Worm (Caenorhabditis elegans) whole organism, L4/young adult: ENCODE results near the gene fbxb-83.

ENCODE experiments used
- W03F9.2 ChIP-seq: fragments of 150-350 bp; optimal IDR thresholded peaks from 2 replicates; lab custom pipeline; 2014; ENCODE audit warnings: missing biosample characterization, missing genetic modification characterization
- dao-5 ChIP-seq: sonication (generic microtip); optimal IDR thresholded peaks from 2 replicates; lab custom pipeline; 2016; ENCODE audit warnings: missing genotype, missing genetic modification characterization, moderate library complexity, missing compliant biosample characterization
- him-1 ChIP-seq: sonication (generic microtip); optimal IDR thresholded peaks from 2 replicates; lab custom pipeline; 2016; ENCODE audit warnings: missing genotype, missing genetic modification reagents, missing genetic modification characterization, missing compliant biosample characterization

DNA sequence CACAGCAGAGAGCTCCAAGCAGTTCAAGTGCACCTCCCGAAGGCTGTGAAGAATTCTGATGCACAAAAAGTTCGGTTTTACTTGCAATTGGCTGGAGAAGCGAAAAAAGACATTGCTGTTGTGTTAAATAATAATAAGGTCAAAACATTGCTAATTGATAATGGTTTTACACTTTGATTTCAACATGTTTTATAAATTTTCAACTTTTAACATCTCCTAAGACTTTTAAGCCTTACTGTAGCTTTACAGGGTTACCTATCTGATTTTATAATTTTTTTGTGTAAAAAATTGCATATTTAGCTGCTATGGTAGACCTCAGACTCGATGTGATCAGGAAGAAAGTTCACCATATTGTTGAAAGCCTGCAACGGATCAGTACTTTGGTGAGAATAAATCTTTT, 10.8 kb downstream of the fbxb-83 start, which contains the start of gene pals-25:
- TF ChIP-seq him-1 (tag; lab: Kevin White, UChicago) (no peak), W03F9.2 (tag; lab: Kevin White, UChicago) (no peak), dao-5 (tag; lab: Kevin White, UChicago) (no peak)
